Worm (Caenorhabditis elegans) whole organism, mixed stage, embryonic: ENCODE results near the gene F14H3.4.

Experiments
- drap-1 ChIP-seq: fragments of 200-800 bp; sonication (Bioruptor generic); optimal IDR thresholded peaks from 3 replicates; lab custom pipeline; 2018; ENCODE audit warnings: mild to moderate bottlenecking, missing genetic modification characterization, missing compliant biosample characterization
- elt-3 ChIP-seq: fragments of 150-350 bp; optimal IDR thresholded peaks from 2 replicates; lab custom pipeline; 2014; ENCODE audit warnings: missing biosample characterization, missing genetic modification characterization
- mab-5 ChIP-seq: fragments of 150-350 bp; optimal IDR thresholded peaks from 2 replicates; lab custom pipeline; 2014; ENCODE audit warnings: missing biosample characterization, missing genetic modification characterization
- nhr-12 ChIP-seq: fragments of 150-350 bp; optimal IDR thresholded peaks from 2 replicates; lab custom pipeline; 2014; ENCODE audit warnings: missing biosample characterization, missing genetic modification characterization
- nhr-28 ChIP-seq: fragments of 150-350 bp; optimal IDR thresholded peaks from 2 replicates; lab custom pipeline; 2014; ENCODE audit warnings: missing biosample characterization, missing genetic modification characterization
- pha-4 ChIP-seq: fragments of 150-350 bp; optimal IDR thresholded peaks from 2 replicates; lab custom pipeline; 2018; ENCODE audit warnings: missing biosample characterization, missing genetic modification reagents, missing genetic modification characterization
- snpc-4 ChIP-seq: fragments of 150-350 bp; optimal IDR thresholded peaks from 2 replicates; lab custom pipeline; 2014; ENCODE audit warnings: missing biosample characterization, missing genetic modification characterization
- sptf-1 ChIP-seq: sonication (generic microtip); optimal IDR thresholded peaks from 2 replicates; lab custom pipeline; 2017; ENCODE audit warnings: mild to moderate bottlenecking, missing genetic modification characterization, moderate library complexity, missing compliant biosample characterization
- unc-39 ChIP-seq: fragments of 150-350 bp; optimal IDR thresholded peaks from 2 replicates; lab custom pipeline; 2014; ENCODE audit warnings: missing biosample characterization, missing genetic modification characterization
- unc-62 ChIP-seq: fragments of 150-350 bp; optimal IDR thresholded peaks from 2 replicates; lab custom pipeline; 2014; ENCODE audit warnings: missing biosample characterization, missing genetic modification reagents, missing genetic modification characterization
- zip-8 ChIP-seq: fragments of 150-350 bp; optimal IDR thresholded peaks from 2 replicates; lab custom pipeline; 2014; ENCODE audit warnings: missing biosample characterization, missing genetic modification characterization

DNA sequence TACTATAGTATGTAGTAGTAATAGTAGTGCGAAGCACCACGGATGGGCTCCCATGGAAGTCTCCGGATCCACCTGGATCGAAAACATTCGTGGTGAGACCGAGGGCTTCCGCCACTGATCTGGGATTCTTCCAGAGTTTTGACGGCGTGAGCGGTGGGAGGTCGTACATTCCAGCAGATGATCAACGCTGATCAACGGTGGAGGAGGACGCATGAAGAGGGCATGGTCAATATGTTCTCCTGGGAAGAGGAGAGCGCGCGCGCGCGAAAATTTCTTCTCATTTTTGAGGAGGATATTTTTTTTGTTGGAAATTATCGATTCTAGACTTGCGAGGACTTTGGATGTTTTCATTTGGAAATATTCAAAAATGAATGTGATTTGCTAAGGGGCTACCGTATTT, 21.4 kb downstream of the F14H3.4 start:
- no peak for TF ChIP-seq unc-39 (tag; lab: Kevin White, UChicago)
- no peak for TF ChIP-seq nhr-12 (tag; lab: Kevin White, UChicago)
- TF ChIP-seq sptf-1 (tag; lab: Kevin White, UChicago), result no peak
- no peak for TF ChIP-seq pha-4
- TF ChIP-seq snpc-4 (tag; lab: Kevin White, UChicago), result no peak
- TF ChIP-seq unc-62 (GFP tag; lab: Kevin White, UChicago), result no peak
- TF ChIP-seq zip-8 (tag; lab: Kevin White, UChicago), result no peak
- TF ChIP-seq nhr-28 (tag; lab: Kevin White, UChicago), result no peak
- TF ChIP-seq drap-1 (GFP tag; lab: Kevin White, UChicago), result no peak
- no peak for TF ChIP-seq mab-5 (tag; lab: Kevin White, UChicago)
- no peak for TF ChIP-seq elt-3 (tag; lab: Kevin White, UChicago)
